Worm (Caenorhabditis elegans): Measurements from ENCODE around the gene T28C6.8.

DNA sequence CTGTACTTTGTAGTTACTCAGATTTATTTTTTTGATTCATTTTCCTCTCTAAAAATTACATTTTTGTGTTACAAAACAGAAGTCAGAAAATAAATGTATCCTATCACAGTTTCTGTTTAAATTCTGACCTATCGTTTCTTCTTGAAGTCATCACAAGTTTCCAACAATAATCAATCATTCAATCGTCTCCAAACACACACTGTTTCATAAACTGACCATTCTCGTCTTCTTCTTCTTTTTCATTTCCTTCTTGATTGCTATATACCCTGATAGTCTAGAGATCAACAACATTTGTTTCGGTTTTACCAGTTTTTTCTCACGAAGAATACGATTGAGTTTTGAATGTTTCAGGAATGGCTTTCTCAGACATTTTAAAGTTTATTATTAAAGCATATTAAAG is 15.4 kb downstream of the T28C6.8 start:
- TF ChIP-seq med-1 (GFP tag; optimal IDR thresholded peaks at IDR 0.05; ENCODE audit: insufficient read depth) (no peak), T22C8.4 (GFP tag; IDR thresholded peaks at IDR 0.05) (no peak), cog-1 (tag; optimal IDR thresholded peaks at IDR 0.05) (no peak)

All from whole organism, midembryonic.